Worm (Caenorhabditis elegans) whole organism, L2 larva: ENCODE data around the gene VF13D12L.3.
A peak's percentile ranks its signal among the peaks of the same experiment; 100 is the strongest.

Experiments used
- C34F6.9 ChIP-seq: fragments of 150-350 bp; optimal IDR thresholded peaks from 2 replicates; lab custom pipeline; 2014; ENCODE audit warnings: missing biosample characterization, missing genetic modification characterization
- ZK546.5 ChIP-seq: sonication (generic microtip); optimal IDR thresholded peaks from 2 replicates; lab custom pipeline; 2017; ENCODE audit warnings: missing biosample characterization, missing genetic modification characterization
- aly-2 ChIP-seq: fragments of 150-350 bp; optimal IDR thresholded peaks from 2 replicates; lab custom pipeline; 2014; ENCODE audit warnings: missing biosample characterization, missing genetic modification characterization
- ceh-82 ChIP-seq: fragments of 150-350 bp; optimal IDR thresholded peaks from 2 replicates; lab custom pipeline; 2014; ENCODE audit warnings: missing biosample characterization, missing genetic modification characterization
- fos-1 ChIP-seq: fragments of 150-350 bp; optimal IDR thresholded peaks from 2 replicates; lab custom pipeline; 2014; ENCODE audit warnings: missing biosample characterization, missing genetic modification characterization
- lin-13 ChIP-seq: fragments of 150-350 bp; optimal IDR thresholded peaks from 2 replicates; lab custom pipeline; 2014; ENCODE audit warnings: missing biosample characterization, missing genetic modification reagents, missing genetic modification characterization
- lin-39 ChIP-seq: fragments of 150-350 bp; optimal IDR thresholded peaks from 2 replicates; lab custom pipeline; 2014; ENCODE audit warnings: missing biosample characterization, missing genetic modification reagents, missing genetic modification characterization
- mbf-1 ChIP-seq: sonication (generic microtip); optimal IDR thresholded peaks from 2 replicates; lab custom pipeline; 2017; ENCODE audit warnings: missing biosample characterization, missing genetic modification characterization
- nhr-237 ChIP-seq: fragments of 150-350 bp; optimal IDR thresholded peaks from 2 replicates; lab custom pipeline; 2014; ENCODE audit warnings: missing biosample characterization, missing genetic modification characterization
- nhr-77 ChIP-seq: fragments of 150-350 bp; optimal IDR thresholded peaks from 2 replicates; lab custom pipeline; 2014; ENCODE audit warnings: missing biosample characterization, missing genetic modification characterization
- skn-1 ChIP-seq: sonication (generic microtip); optimal IDR thresholded peaks from 2 replicates; lab custom pipeline; 2017; ENCODE audit warnings: missing biosample characterization, missing genetic modification characterization
- snpc-4 ChIP-seq: fragments of 150-350 bp; optimal IDR thresholded peaks from 2 replicates; lab custom pipeline; 2014; ENCODE audit warnings: missing biosample characterization, missing genetic modification characterization
- unc-62 ChIP-seq: fragments of 150-350 bp; optimal IDR thresholded peaks from 2 replicates; lab custom pipeline; 2014; ENCODE audit warnings: missing biosample characterization, missing genetic modification reagents, missing genetic modification characterization

DNA sequence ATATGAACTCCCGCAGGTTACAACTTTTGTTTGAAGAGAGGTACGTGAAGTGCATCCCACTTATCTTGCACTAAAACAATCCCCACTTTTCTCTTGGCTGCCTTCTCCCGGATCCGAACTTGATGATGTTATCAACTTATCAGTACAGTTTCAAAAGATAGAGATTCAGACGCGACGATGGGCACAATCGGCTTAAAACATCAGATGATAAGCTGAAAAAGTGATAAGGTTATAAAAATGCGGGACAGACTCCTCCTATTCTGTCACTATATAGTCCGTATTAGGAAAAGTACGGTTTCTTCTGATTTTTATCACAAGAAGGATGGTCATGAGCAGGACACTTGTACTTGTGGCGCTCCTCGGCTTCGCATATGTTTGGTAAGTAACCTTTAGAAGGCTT lies 33.4 kb downstream of the VF13D12L.3 start, which contains the start of gene ctsa-1.2:
- TF ChIP-seq skn-1 (tag; lab: Kevin White, UChicago) (no peak), snpc-4 (tag; lab: Kevin White, UChicago) (no peak), lin-13 (GFP tag; lab: Kevin White, UChicago) (no peak), mbf-1 (no peak), lin-39 (tag; lab: Kevin White, UChicago) (no peak), nhr-77 (tag; lab: Kevin White, UChicago) (no peak), nhr-237 (tag; lab: Kevin White, UChicago) (no peak), ZK546.5 (tag; lab: Kevin White, UChicago) (no peak), ceh-82 (tag; lab: Kevin White, UChicago) (no peak), aly-2 (tag; lab: Kevin White, UChicago) (no peak), fos-1 (tag; lab: Kevin White, UChicago) (peak; percentile 38), unc-62 (GFP tag; lab: Kevin White, UChicago) (no peak), C34F6.9 (no peak)
